Worm (Caenorhabditis elegans) whole organism, L1 larva: ENCODE results near the gene sec-61.A.

Source experiments
- C04F5.9 ChIP-seq: sonication (generic microtip); optimal IDR thresholded peaks from 2 replicates; lab custom pipeline; 2016; ENCODE audit warnings: missing genetic modification characterization, missing compliant biosample characterization
- C16A3.4 ChIP-seq: fragments of 150-350 bp; optimal IDR thresholded peaks from 2 replicates; lab custom pipeline; 2014; ENCODE audit warnings: missing biosample characterization, missing genetic modification characterization
- C34B4.2 ChIP-seq: sonication (generic microtip); optimal IDR thresholded peaks from 2 replicates; lab custom pipeline; 2017; ENCODE audit warnings: mild to moderate bottlenecking, missing genetic modification characterization, missing compliant biosample characterization
- aly-2 ChIP-seq: fragments of 150-350 bp; optimal IDR thresholded peaks from 2 replicates; lab custom pipeline; 2014; ENCODE audit warnings: missing biosample characterization, missing genetic modification characterization
- ama-1 ChIP-seq: fragments of 150-350 bp; optimal IDR thresholded peaks from 2 replicates; lab custom pipeline; 2014
- ceh-8 ChIP-seq: fragments of 200-800 bp; sonication (Bioruptor generic); optimal IDR thresholded peaks from 2 replicates; lab custom pipeline; 2018; ENCODE audit warnings: mild to moderate bottlenecking, missing genetic modification characterization, moderate library complexity, missing compliant biosample characterization
- ceh-82 ChIP-seq, 3 experiments: fragments of 150-350 bp in 1 of 3; sonication (generic microtip) in 2 of 3; optimal IDR thresholded peaks; 2 replicates each; lab custom pipeline; 2014 to 2017; ENCODE audit warnings: missing biosample characterization in 3 of 3, missing genetic modification characterization in 3 of 3
- dsc-1 ChIP-seq: sonication (generic microtip); optimal IDR thresholded peaks from 2 replicates; lab custom pipeline; 2016; ENCODE audit warnings: mild to moderate bottlenecking, missing genetic modification characterization, missing compliant biosample characterization
- efl-1 ChIP-seq, 4 experiments: fragments of 150-350 bp; optimal IDR thresholded peaks in 3 of 4; peaks in 1 of 4; 1 replicate in 1 of 4; 2 replicates in 3 of 4; lab custom pipeline; 2014; ENCODE audit warnings: missing biosample characterization in 2 of 4, missing genetic modification characterization in 2 of 4, missing genetic modification reagents in 2 of 4
- efl-3 ChIP-seq: fragments of 200-800 bp; sonication (Bioruptor generic); optimal IDR thresholded peaks from 2 replicates; lab custom pipeline; 2018; ENCODE audit warnings: mild to moderate bottlenecking, missing genetic modification characterization, missing compliant biosample characterization
- egl-13 ChIP-seq: sonication (generic microtip); optimal IDR thresholded peaks from 2 replicates; lab custom pipeline; 2016; ENCODE audit warnings: missing genotype, missing genetic modification reagents, missing genetic modification characterization, missing compliant biosample characterization
- elt-3 ChIP-seq, 6 experiments: fragments of 150-350 bp in 1 of 6; sonication (generic microtip); optimal IDR thresholded peaks; 2 replicates each; lab custom pipeline; 2017 to 2018; ENCODE audit warnings: missing biosample characterization in 6 of 6, missing genetic modification characterization in 6 of 6, inconsistent platforms in 1 of 6
- ets-5 ChIP-seq: fragments of 200-800 bp; sonication (Bioruptor generic); IDR thresholded peaks from 2 replicates; pipeline ENCODE4 v1.3.6; 2022; ENCODE audit warnings: missing genetic modification characterization, missing compliant biosample characterization
- fkh-8 ChIP-seq: sonication (generic microtip); optimal IDR thresholded peaks from 2 replicates; lab custom pipeline; 2016; ENCODE audit warnings: mild to moderate bottlenecking, missing genetic modification characterization, missing compliant biosample characterization
- hlh-4 ChIP-seq: sonication (generic microtip); optimal IDR thresholded peaks from 2 replicates; lab custom pipeline; 2016; ENCODE audit warnings: mild to moderate bottlenecking, missing genetic modification characterization, missing compliant biosample characterization
- hpl-2 ChIP-seq: fragments of 150-350 bp; optimal IDR thresholded peaks from 2 replicates; lab custom pipeline; 2014; ENCODE audit warnings: missing biosample characterization, missing genetic modification reagents, missing genetic modification characterization
- lin-15B ChIP-seq: fragments of 150-350 bp; sonication (generic microtip); optimal IDR thresholded peaks from 3 replicates; lab custom pipeline; 2014; ENCODE audit warnings: missing biosample characterization, missing genetic modification characterization
- lin-35 ChIP-seq, 2 experiments: fragments of 150-350 bp; optimal IDR thresholded peaks; 2 replicates each; lab custom pipeline; 2014; ENCODE audit warnings: missing biosample characterization in 2 of 2, missing genetic modification characterization in 2 of 2, missing genetic modification reagents in 2 of 2
- lin-39 ChIP-seq: fragments of 150-350 bp; optimal IDR thresholded peaks from 2 replicates; lab custom pipeline; 2014; ENCODE audit warnings: missing biosample characterization, missing genetic modification reagents, missing genetic modification characterization
- mab-9 ChIP-seq: fragments of 200-800 bp; sonication (Bioruptor generic); IDR thresholded peaks from 2 replicates; pipeline ENCODE4 v1.3.6; 2022; ENCODE audit warnings: missing genetic modification reagents, missing genetic modification characterization, missing compliant biosample characterization
- mdl-1 ChIP-seq, 2 experiments: fragments of 150-350 bp; optimal IDR thresholded peaks; 2 replicates each; lab custom pipeline; 2014 to 2017; ENCODE audit warnings: missing biosample characterization in 2 of 2, missing genetic modification characterization in 2 of 2, inconsistent platforms in 1 of 2
- mep-1 ChIP-seq: fragments of 150-350 bp; optimal IDR thresholded peaks from 2 replicates; lab custom pipeline; 2014; ENCODE audit warnings: missing biosample characterization, missing genetic modification characterization
- nhr-20 ChIP-seq: sonication (generic microtip); optimal IDR thresholded peaks from 2 replicates; lab custom pipeline; 2016; ENCODE audit warnings: mild to moderate bottlenecking, missing genetic modification characterization, missing compliant biosample characterization
- nhr-47 ChIP-seq: sonication (generic microtip); optimal IDR thresholded peaks from 2 replicates; lab custom pipeline; 2016; ENCODE audit warnings: mild to moderate bottlenecking, missing genetic modification characterization, moderate library complexity, missing compliant biosample characterization
- nhr-76 ChIP-seq: sonication (generic microtip); optimal IDR thresholded peaks from 2 replicates; lab custom pipeline; 2017; ENCODE audit warnings: missing biosample characterization, missing genetic modification characterization
- nhr-84 ChIP-seq: sonication (generic microtip); optimal IDR thresholded peaks from 2 replicates; lab custom pipeline; 2017; ENCODE audit warnings: missing biosample characterization, missing genetic modification characterization
- nhr-85 ChIP-seq: sonication (generic microtip); peaks from one replicate; lab custom pipeline; 2016; ENCODE audit warnings: missing genetic modification characterization, inconsistent platforms, missing compliant biosample characterization
- pag-3 ChIP-seq: sonication (generic microtip); optimal IDR thresholded peaks from 2 replicates; lab custom pipeline; 2017; ENCODE audit warnings: missing genetic modification characterization, mild to moderate bottlenecking, missing compliant biosample characterization, antibody characterized with exemption, borderline replicate concordance; ENCODE audit not compliant: insufficient read depth
- pax-3 ChIP-seq: fragments of 200-800 bp; sonication (Bioruptor generic); optimal IDR thresholded peaks from 2 replicates; lab custom pipeline; 2018; ENCODE audit warnings: mild to moderate bottlenecking, missing genetic modification characterization, moderate library complexity, missing compliant biosample characterization
- pqm-1 ChIP-seq: sonication (generic microtip); optimal IDR thresholded peaks from 3 replicates; lab custom pipeline; 2017; ENCODE audit warnings: missing biosample characterization, missing genetic modification characterization
- rnt-1 ChIP-seq: sonication (generic microtip); optimal IDR thresholded peaks from 2 replicates; lab custom pipeline; 2016; ENCODE audit warnings: mild to moderate bottlenecking, missing genetic modification characterization, moderate library complexity, missing compliant biosample characterization
- skn-1 ChIP-seq: fragments of 150-350 bp; optimal IDR thresholded peaks from 2 replicates; lab custom pipeline; 2014; ENCODE audit warnings: missing biosample characterization, missing genetic modification characterization
- snpc-4 ChIP-seq: fragments of 150-350 bp; optimal IDR thresholded peaks from 2 replicates; lab custom pipeline; 2014; ENCODE audit warnings: missing biosample characterization, missing genetic modification characterization
- snu-23 ChIP-seq: sonication (generic microtip); optimal IDR thresholded peaks from 2 replicates; lab custom pipeline; 2016; ENCODE audit warnings: missing genetic modification characterization, missing compliant biosample characterization
- sup-37 ChIP-seq: fragments of 200-800 bp; sonication (Bioruptor generic); optimal IDR thresholded peaks from 2 replicates; lab custom pipeline; 2018; ENCODE audit warnings: mild to moderate bottlenecking, missing genetic modification characterization, missing compliant biosample characterization
- swsn-7 ChIP-seq: sonication (generic microtip); optimal IDR thresholded peaks from 2 replicates; lab custom pipeline; 2016; ENCODE audit warnings: missing genetic modification characterization, missing compliant biosample characterization
- unc-130 ChIP-seq: fragments of 150-350 bp; optimal IDR thresholded peaks from 2 replicates; lab custom pipeline; 2017; ENCODE audit warnings: missing biosample characterization, missing genetic modification characterization, inconsistent platforms
- unc-86 ChIP-seq: sonication (generic microtip); optimal IDR thresholded peaks from 2 replicates; lab custom pipeline; 2016; ENCODE audit warnings: missing genetic modification characterization, missing compliant biosample characterization
- unc-98 ChIP-seq: fragments of 200-800 bp; sonication (Bioruptor generic); IDR thresholded peaks from 2 replicates; pipeline ENCODE4 v1.3.6; 2022; ENCODE audit warnings: missing genetic modification characterization, missing compliant biosample characterization
- vab-15 ChIP-seq: sonication (generic microtip); optimal IDR thresholded peaks from 2 replicates; lab custom pipeline; 2017; ENCODE audit warnings: missing genotype, mild to moderate bottlenecking, missing genetic modification characterization, missing compliant biosample characterization
- xbp-1 ChIP-seq: sonication (generic microtip); optimal IDR thresholded peaks from 2 replicates; lab custom pipeline; 2016; ENCODE audit warnings: missing genetic modification characterization, missing compliant biosample characterization
- zag-1 ChIP-seq: fragments of 150-350 bp; optimal IDR thresholded peaks from 2 replicates; lab custom pipeline; 2014; ENCODE audit warnings: missing biosample characterization, missing genetic modification characterization
- zip-4 ChIP-seq: fragments of 200-800 bp; sonication (Bioruptor generic); optimal IDR thresholded peaks from 2 replicates; lab custom pipeline; 2018; ENCODE audit warnings: mild to moderate bottlenecking, missing genetic modification characterization, moderate library complexity, missing compliant biosample characterization
- ztf-11 ChIP-seq, 2 experiments: sonication (generic microtip); optimal IDR thresholded peaks; 2 replicates each; lab custom pipeline; 2016 to 2017; ENCODE audit warnings: missing genetic modification characterization in 2 of 2, missing biosample characterization in 1 of 2, missing compliant biosample characterization in 1 of 2
- ztf-4 ChIP-seq: fragments of 150-350 bp; optimal IDR thresholded peaks from 2 replicates; lab custom pipeline; 2014; ENCODE audit warnings: missing biosample characterization, missing genetic modification characterization

The sec-61.A gene

DNA sequence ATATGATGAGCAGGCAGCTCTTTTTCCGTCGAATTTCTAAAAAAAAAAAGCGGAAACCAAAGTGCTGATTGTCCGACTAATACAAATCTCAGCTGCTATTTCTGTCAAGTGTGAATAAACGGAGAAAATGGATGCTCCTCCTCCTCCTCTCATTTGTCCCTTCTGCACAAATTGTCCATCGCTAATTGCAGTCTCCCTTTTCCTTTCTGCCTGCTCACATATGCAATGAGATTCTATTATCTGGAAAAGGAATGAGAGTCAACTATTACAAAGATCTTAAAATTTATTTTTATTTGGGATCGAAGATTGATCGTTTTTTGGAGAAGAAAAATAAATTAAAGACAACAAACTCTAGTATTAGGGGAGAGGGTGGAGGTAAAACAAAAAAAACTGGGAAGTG lies 2.8 kb downstream of the sec-61.A start (continued):
- TF ChIP-seq zip-4 (GFP tag; lab: Kevin White, UChicago) (no peak), efl-3 (GFP tag; lab: Kevin White, UChicago) (no peak), lin-15B (tag; lab: Kevin White, UChicago) (no peak), unc-98 (no peak), ets-5 (GFP tag; lab: Robert Waterston, UW) (no peak), unc-86 (no peak), snu-23 (GFP tag; lab: Kevin White, UChicago) (no peak), hpl-2 (GFP tag; lab: Kevin White, UChicago) (no peak), efl-1 (optimal IDR thresholded peaks at IDR 0.05; lab: Kevin White, UChicago) (peak in 1 of 2 experiments; percentile 3), efl-1 (GFP tag; optimal IDR thresholded peaks at IDR 0.05 in 1 of 2; lab: Kevin White, UChicago) (no peak), ztf-11 (tag; optimal IDR thresholded peaks at IDR 0.05; lab: Kevin White, UChicago) (no peak), sup-37 (GFP tag; lab: Kevin White, UChicago) (no peak), aly-2 (peak; percentile 95), ama-1 (lab: Kevin White, UChicago) (peak; percentile 38), nhr-76 (tag; lab: Kevin White, UChicago) (no peak)

DNA sequence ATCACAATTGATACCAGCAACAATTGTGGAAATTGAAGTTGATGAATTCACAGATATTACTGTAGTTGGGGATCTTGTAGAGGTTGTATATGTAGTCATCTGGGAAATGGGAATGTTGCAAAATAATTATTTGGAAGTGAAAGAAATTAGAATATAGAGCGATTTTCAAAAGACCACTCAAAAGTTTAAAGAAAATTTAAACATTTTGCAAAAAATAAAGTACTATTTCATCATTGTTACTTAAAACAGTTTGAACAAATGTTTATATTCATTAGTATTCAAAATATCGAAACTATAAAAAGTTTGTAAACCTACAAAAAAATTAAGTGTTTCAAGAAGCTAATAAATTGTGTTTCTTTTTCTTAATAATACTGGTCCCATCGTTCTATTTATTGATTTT lies 8.8 kb downstream of the sec-61.A start, which contains the start of gene Y57G11C.46:
Gene Y57G11C.46 (minus strand): TSS at position 101 of the 400 bp plus-strand sequence.
- no peak for TF ChIP-seq lin-15B (tag; lab: Kevin White, UChicago)

DNA sequence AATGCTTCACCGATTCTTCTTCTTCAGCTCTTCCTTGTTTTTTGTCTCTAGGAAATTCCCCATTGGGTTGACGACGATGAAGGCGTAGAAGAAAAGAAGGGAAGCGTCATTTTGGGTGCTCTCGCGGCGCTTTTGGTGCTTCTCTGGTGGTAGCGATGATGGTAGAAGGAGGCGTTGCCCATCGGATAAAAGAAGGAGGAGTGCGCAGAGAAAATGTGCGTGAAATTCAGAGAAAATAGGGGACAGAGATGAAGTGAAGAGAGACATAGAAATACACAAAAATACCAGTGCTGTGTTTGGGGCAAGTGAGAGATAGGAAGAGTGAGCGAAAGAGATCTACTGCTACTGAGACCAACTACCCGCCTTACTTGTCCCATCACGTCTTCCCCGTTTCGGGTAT lies 18.2 kb downstream of the sec-61.A start, which contains the start of gene oig-5:
Gene oig-5 (plus strand): TSS at position 301 of the 400 bp plus-strand sequence.
- TF ChIP-seq fkh-8 (tag; lab: Kevin White, UChicago) = no peak
- peak; percentile 5 for TF ChIP-seq ceh-8
- TF ChIP-seq mab-9 = 0 out of 2 replicates have a peak, but pooled peaks have one; percentile 7
- TF ChIP-seq, all 84 proteins: peak for 2

DNA sequence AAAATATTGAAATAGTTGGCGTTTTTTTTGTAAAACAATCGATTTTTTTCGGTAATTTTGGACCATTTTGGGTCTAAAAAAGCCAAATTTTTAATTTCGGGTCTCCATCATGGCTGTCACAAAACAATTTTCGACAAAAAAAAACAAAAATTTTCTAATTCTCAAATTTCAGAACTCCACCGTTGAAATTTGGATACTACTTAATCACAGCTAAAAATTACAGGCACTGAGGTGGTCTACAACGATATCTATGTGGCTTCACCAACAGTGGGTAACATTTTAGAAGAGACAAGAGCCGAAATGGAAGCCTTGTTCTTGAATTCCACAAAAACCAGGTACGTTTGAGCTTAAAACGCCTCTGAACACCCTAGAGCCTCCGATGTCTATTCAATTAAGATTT lies 22.7 kb downstream of the sec-61.A start, which contains the start of gene Y57G11C.1142:
Gene Y57G11C.1142 (plus strand): TSS at position 301 of the 400 bp plus-strand sequence.
- TF ChIP-seq skn-1 (tag; lab: Kevin White, UChicago) (no peak), C04F5.9 (no peak), fkh-8 (tag; lab: Kevin White, UChicago) (no peak), rnt-1 (no peak), elt-3 (tag; optimal IDR thresholded peaks at IDR 0.05; lab: Kevin White, UChicago) (no peak), egl-13 (tag; lab: Kevin White, UChicago) (no peak), C16A3.4 (tag; lab: Kevin White, UChicago) (no peak), ets-5 (GFP tag; lab: Robert Waterston, UW) (no peak), zag-1 (tag; lab: Kevin White, UChicago) (no peak), unc-98 (no peak), nhr-20 (no peak), dsc-1 (no peak), xbp-1 (tag; lab: Kevin White, UChicago) (no peak), pax-3 (tag; lab: Kevin White, UChicago) (no peak), vab-15 (tag; lab: Kevin White, UChicago) (no peak)
- TF ChIP-seq, all 84 proteins: peak for 0

DNA sequence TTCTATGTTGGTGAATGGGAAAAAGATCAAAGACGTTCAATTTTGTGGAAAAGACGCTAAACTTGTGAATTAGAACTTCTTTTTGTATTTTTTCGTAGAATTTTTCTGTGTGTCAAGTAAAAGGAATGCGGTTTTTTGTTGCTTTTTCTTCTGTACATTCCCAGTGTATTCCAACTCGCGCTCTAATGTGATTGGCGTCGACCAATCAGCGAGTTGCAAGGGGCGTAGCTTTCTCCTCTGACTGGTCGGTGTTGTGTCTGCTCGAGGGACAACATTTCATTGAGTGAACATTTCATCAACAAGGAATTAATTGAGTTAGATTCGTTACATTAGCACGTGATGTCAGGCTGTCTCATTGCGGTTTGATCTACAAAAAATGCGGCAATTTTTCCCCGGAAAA lies 24.1 kb downstream of the sec-61.A start:
- TF ChIP-seq ztf-4 (tag; lab: Kevin White, UChicago) = no peak
- no peak for TF ChIP-seq snpc-4 (tag; lab: Kevin White, UChicago)
- no peak for TF ChIP-seq C34B4.2
- no peak for TF ChIP-seq ztf-11 (tag; optimal IDR thresholded peaks at IDR 0.05; lab: Kevin White, UChicago)
- no peak for TF ChIP-seq lin-35 (GFP tag; optimal IDR thresholded peaks at IDR 0.05; lab: Kevin White, UChicago)
- no peak for TF ChIP-seq nhr-85 (tag; lab: Kevin White, UChicago)
- no peak for TF ChIP-seq ceh-82 (tag; optimal IDR thresholded peaks at IDR 0.05; lab: Kevin White, UChicago)
- TF ChIP-seq nhr-20 = no peak
- no peak for TF ChIP-seq pqm-1 (tag; lab: Kevin White, UChicago)
- no peak for TF ChIP-seq unc-130 (tag; lab: Kevin White, UChicago)
- no peak for TF ChIP-seq ets-5 (GFP tag; lab: Robert Waterston, UW)
- TF ChIP-seq pag-3 = no peak
- no peak for TF ChIP-seq lin-39 (tag; lab: Kevin White, UChicago)
- TF ChIP-seq xbp-1 (tag; lab: Kevin White, UChicago) = no peak
- TF ChIP-seq swsn-7 (tag; lab: Kevin White, UChicago) = no peak
- no peak for TF ChIP-seq mdl-1 (tag; optimal IDR thresholded peaks at IDR 0.05; lab: Kevin White, UChicago)
- no peak for TF ChIP-seq nhr-47 (tag; lab: Kevin White, UChicago)
- no peak for TF ChIP-seq nhr-84 (tag; lab: Kevin White, UChicago)
- TF ChIP-seq mep-1 (tag; lab: Kevin White, UChicago) = no peak
- no peak for TF ChIP-seq hlh-4
